Worm (Caenorhabditis elegans): ENCODE measurements around the gene krr-1.

ce11 chrV:7186599-7186998 lies 44.4 kb upstream of the krr-1 start:
- no peak for TF ChIP-seq him-1 (tag; optimal IDR thresholded peaks at IDR 0.05)
- no peak for TF ChIP-seq dao-5 (tag; optimal IDR thresholded peaks at IDR 0.05)
